Fruit fly (Drosophila melanogaster): ENCODE results near the gene cnc.

dm6 chr3R:23221680-23222148, 4.8 kb downstream of the cnc start:
- no peak for TF ChIP-seq OdsH (GFP tag; optimal IDR thresholded peaks at IDR 0.05)
- TF ChIP-seq CG11294 (GFP tag; IDR thresholded peaks at IDR 0.05): no peak
- TF ChIP-seq CG11762 (GFP tag; optimal IDR thresholded peaks at IDR 0.05; ENCODE audit: insufficient read depth): no peak
- TF ChIP-seq CG9139 (GFP tag; optimal IDR thresholded peaks at IDR 0.05): peak; percentile 20
- TF ChIP-seq CG6854 (GFP tag; optimal IDR thresholded peaks at IDR 0.05): peak; percentile 80
- peak; percentile 8 for TF ChIP-seq Met (GFP tag; optimal IDR thresholded peaks at IDR 0.05)
- TF ChIP-seq lz (GFP tag; optimal IDR thresholded peaks at IDR 0.05): peak; percentile 10
